Worm (Caenorhabditis elegans) whole organism, mixed stage, embryonic: ENCODE data around the gene srh-125.

Source experiments
- hlh-1 ChIP-seq: fragments of 150-350 bp; optimal IDR thresholded peaks from 2 replicates; lab custom pipeline; 2014; ENCODE audit warnings: missing biosample characterization, missing genetic modification reagents, missing genetic modification characterization
- lin-13 ChIP-seq: fragments of 150-350 bp; optimal IDR thresholded peaks from 2 replicates; lab custom pipeline; 2014; ENCODE audit warnings: missing biosample characterization, missing genetic modification characterization
- lsy-2 ChIP-seq: fragments of 150-350 bp; optimal IDR thresholded peaks from 2 replicates; lab custom pipeline; 2014; ENCODE audit warnings: missing biosample characterization, missing genetic modification characterization
- nhr-12 ChIP-seq: fragments of 150-350 bp; optimal IDR thresholded peaks from 2 replicates; lab custom pipeline; 2014; ENCODE audit warnings: missing biosample characterization, missing genetic modification characterization
- pha-4 ChIP-seq: fragments of 150-350 bp; optimal IDR thresholded peaks from 2 replicates; lab custom pipeline; 2018; ENCODE audit warnings: missing biosample characterization, missing genetic modification reagents, missing genetic modification characterization
- sem-2 ChIP-seq: fragments of 200-800 bp; sonication (Bioruptor generic); optimal IDR thresholded peaks from 2 replicates; lab custom pipeline; 2018; ENCODE audit warnings: mild to moderate bottlenecking, missing genetic modification characterization, missing compliant biosample characterization
- unc-39 ChIP-seq: fragments of 150-350 bp; optimal IDR thresholded peaks from 2 replicates; lab custom pipeline; 2014; ENCODE audit warnings: missing biosample characterization, missing genetic modification characterization
- unc-62 ChIP-seq: fragments of 150-350 bp; optimal IDR thresholded peaks from 2 replicates; lab custom pipeline; 2014; ENCODE audit warnings: missing biosample characterization, missing genetic modification reagents, missing genetic modification characterization
- zip-8 ChIP-seq: fragments of 150-350 bp; optimal IDR thresholded peaks from 2 replicates; lab custom pipeline; 2014; ENCODE audit warnings: missing biosample characterization, missing genetic modification characterization
- ztf-11 ChIP-seq: fragments of 150-350 bp; optimal IDR thresholded peaks from 2 replicates; lab custom pipeline; 2014; ENCODE audit warnings: missing biosample characterization, missing genetic modification characterization

ce11 chrV:7465509-7465908 lies 11.2 kb downstream of the srh-125 start, which contains the start of gene F25E5.1:
- TF ChIP-seq unc-62 (no peak), pha-4 (tag; lab: Kevin White, UChicago) (peak; percentile 44), zip-8 (tag; lab: Kevin White, UChicago) (no peak), lsy-2 (tag; lab: Kevin White, UChicago) (peak; percentile 58), lin-13 (tag; lab: Kevin White, UChicago) (peak; percentile 54), nhr-12 (no peak), hlh-1 (no peak), ztf-11 (no peak), unc-39 (no peak), sem-2 (GFP tag; lab: Kevin White, UChicago) (no peak)
